Fruit fly (Drosophila melanogaster) whole organism, embryonic: Measurements from ENCODE around the gene Idh3a.

ENCODE experiments used
- Blimp-1 ChIP-seq: fragments of 200-800 bp; sonication (Bioruptor generic); optimal IDR thresholded peaks from 3 replicates; lab custom pipeline; 2018; ENCODE audit warnings: missing biosample characterization, missing genetic modification characterization, mild to moderate bottlenecking, moderate library complexity, missing genetic modification reagents
- CG10147 ChIP-seq: fragments of 200-800 bp; sonication (Bioruptor generic); optimal IDR thresholded peaks from 2 replicates; lab custom pipeline; 2019; ENCODE audit warnings: missing biosample characterization, mild to moderate bottlenecking, missing genetic modification characterization, moderate library complexity
- CG10274 ChIP-seq: fragments of 200-800 bp; sonication (Bioruptor generic); optimal IDR thresholded peaks from 3 replicates; lab custom pipeline; 2017; ENCODE audit warnings: missing biosample characterization, mild to moderate bottlenecking, missing genetic modification characterization
- CG10565 ChIP-seq: fragments of 200-800 bp; sonication (Bioruptor generic); optimal IDR thresholded peaks from 3 replicates; lab custom pipeline; 2016; ENCODE audit warnings: missing biosample characterization, mild to moderate bottlenecking, missing genetic modification characterization
- CG11560 ChIP-seq: fragments of 200-800 bp; sonication (Bioruptor generic); IDR thresholded peaks from 3 replicates; pipeline ENCODE4 v1.3.6; 2022; ENCODE audit warnings: missing biosample characterization, missing genetic modification characterization
- CG14860 ChIP-seq: fragments of 200-800 bp; sonication (Bioruptor generic); IDR thresholded peaks from 3 replicates; pipeline ENCODE4 v1.3.6; 2022; ENCODE audit warnings: missing biosample characterization, missing genetic modification characterization; ENCODE audit not compliant: partially characterized antibody
- CG15479 ChIP-seq: fragments of 200-800 bp; sonication (Bioruptor generic); optimal IDR thresholded peaks from 3 replicates; lab custom pipeline; 2019; ENCODE audit warnings: missing biosample characterization, mild to moderate bottlenecking, missing genetic modification characterization, moderate library complexity
- CG15601 ChIP-seq: fragments of 200-800 bp; sonication (Bioruptor generic); optimal IDR thresholded peaks from 3 replicates; lab custom pipeline; 2019; ENCODE audit warnings: missing biosample characterization, mild to moderate bottlenecking, missing genetic modification characterization, moderate library complexity
- CG18011 ChIP-seq: fragments of 200-800 bp; sonication (Bioruptor generic); optimal IDR thresholded peaks from 2 replicates; lab custom pipeline; 2017; ENCODE audit warnings: missing biosample characterization, missing genetic modification characterization, mild to moderate bottlenecking, moderate library complexity, missing genotype
- CG18599 ChIP-seq: fragments of 200-800 bp; sonication (Bioruptor generic); optimal IDR thresholded peaks from 3 replicates; lab custom pipeline; 2017; ENCODE audit warnings: missing biosample characterization, missing genetic modification characterization, mild to moderate bottlenecking, moderate library complexity, missing genetic modification reagents
- CG2889 ChIP-seq: fragments of 200-800 bp; sonication (Bioruptor generic); IDR thresholded peaks from 3 replicates; pipeline ENCODE4 v1.3.6; 2022; ENCODE audit warnings: missing biosample characterization, missing genetic modification characterization
- CG31224 ChIP-seq: fragments of 200-800 bp; sonication (Bioruptor generic); IDR thresholded peaks from 2 replicates; pipeline ENCODE4 v1.3.6; 2022; ENCODE audit warnings: missing biosample characterization, missing genetic modification characterization
- CG33213 ChIP-seq: fragments of 200-800 bp; sonication (Bioruptor generic); optimal IDR thresholded peaks from 3 replicates; lab custom pipeline; 2016; ENCODE audit warnings: missing biosample characterization, missing genetic modification characterization
- CG4424 ChIP-seq: fragments of 200-800 bp; sonication (Bioruptor generic); optimal IDR thresholded peaks from 3 replicates; lab custom pipeline; 2016; ENCODE audit warnings: missing biosample characterization, missing genetic modification characterization
- CG4730 ChIP-seq: fragments of 200-800 bp; sonication (Bioruptor generic); IDR thresholded peaks from 2 replicates; pipeline ENCODE4 v1.3.6; 2022; ENCODE audit warnings: missing biosample characterization, missing genetic modification characterization
- CG6791 ChIP-seq: fragments of 200-800 bp; sonication (Bioruptor generic); IDR thresholded peaks from 3 replicates; pipeline ENCODE4 v1.3.6; 2022; ENCODE audit warnings: missing biosample characterization, missing genetic modification characterization; ENCODE audit not compliant: partially characterized antibody
- CG7963 ChIP-seq: fragments of 200-800 bp; sonication (Bioruptor generic); IDR thresholded peaks from 3 replicates; pipeline ENCODE4 v1.3.6; 2022; ENCODE audit warnings: missing biosample characterization, missing genetic modification characterization; ENCODE audit not compliant: partially characterized antibody
- CG8359 ChIP-seq: fragments of 200-800 bp; sonication (Bioruptor generic); optimal IDR thresholded peaks from 2 replicates; lab custom pipeline; 2017; ENCODE audit warnings: missing biosample characterization, mild to moderate bottlenecking, missing genetic modification characterization, borderline replicate concordance
- CG8765 ChIP-seq: fragments of 200-800 bp; sonication (Bioruptor generic); IDR thresholded peaks from 2 replicates; pipeline ENCODE4 v1.3.6; 2022; ENCODE audit warnings: missing biosample characterization, missing genetic modification characterization
- CG9797 ChIP-seq: fragments of 200-800 bp; sonication (Bioruptor generic); optimal IDR thresholded peaks from 3 replicates; lab custom pipeline; 2018; ENCODE audit warnings: missing biosample characterization, mild to moderate bottlenecking, missing genetic modification characterization
- CoRest ChIP-seq: fragments of 200-800 bp; sonication (Bioruptor generic); optimal IDR thresholded peaks from 3 replicates; lab custom pipeline; 2018; ENCODE audit warnings: missing biosample characterization, mild to moderate bottlenecking, missing genetic modification characterization, moderate library complexity
- CrebB ChIP-seq: fragments of 200-800 bp; sonication (Bioruptor generic); optimal IDR thresholded peaks from 3 replicates; lab custom pipeline; 2018; ENCODE audit warnings: missing biosample characterization, mild to moderate bottlenecking, missing genetic modification characterization
- D19B ChIP-seq: fragments of 200-800 bp; sonication (Bioruptor generic); optimal IDR thresholded peaks from 2 replicates; lab custom pipeline; 2017; ENCODE audit warnings: missing biosample characterization, mild to moderate bottlenecking, missing genetic modification characterization
- Dip3 ChIP-seq: fragments of 200-800 bp; sonication (Bioruptor generic); optimal IDR thresholded peaks from 3 replicates; lab custom pipeline; 2016; ENCODE audit warnings: missing biosample characterization, missing genetic modification characterization
- Dll ChIP-seq: fragments of 200-800 bp; sonication (Bioruptor generic); IDR thresholded peaks from 4 replicates; pipeline ENCODE4 v1.3.6; 2022; ENCODE audit warnings: missing biosample characterization, missing genetic modification characterization; ENCODE audit not compliant: partially characterized antibody
- Dref ChIP-seq: fragments of 200-800 bp; sonication (Bioruptor generic); IDR thresholded peaks from 2 replicates; pipeline ENCODE4 v1.3.6; 2022; ENCODE audit warnings: missing biosample characterization, missing genetic modification characterization
- HLH4C ChIP-seq: fragments of 200-800 bp; sonication (Bioruptor generic); IDR thresholded peaks from 3 replicates; pipeline ENCODE4 v1.3.6; 2022; ENCODE audit warnings: missing biosample characterization, missing genetic modification characterization; ENCODE audit not compliant: partially characterized antibody
- Hey ChIP-seq: fragments of 200-800 bp; sonication (Bioruptor generic); optimal IDR thresholded peaks from 3 replicates; lab custom pipeline; 2018; ENCODE audit warnings: missing biosample characterization, mild to moderate bottlenecking, missing genetic modification characterization
- MTF-1 ChIP-seq: fragments of 200-800 bp; sonication (Bioruptor generic); optimal IDR thresholded peaks from 2 replicates; lab custom pipeline; 2018; ENCODE audit warnings: missing biosample characterization, mild to moderate bottlenecking, missing genetic modification characterization, borderline replicate concordance
- Nf-YB ChIP-seq: fragments of 200-800 bp; sonication (Bioruptor generic); optimal IDR thresholded peaks from 3 replicates; lab custom pipeline; 2019; ENCODE audit warnings: missing biosample characterization, mild to moderate bottlenecking, missing genetic modification characterization, moderate library complexity
- Sox102F ChIP-seq: fragments of 200-800 bp; sonication (Bioruptor generic); optimal IDR thresholded peaks from 2 replicates; lab custom pipeline; 2018; ENCODE audit warnings: missing biosample characterization, mild to moderate bottlenecking, missing genetic modification characterization, moderate library complexity
- Spps ChIP-seq: fragments of 200-800 bp; sonication (Bioruptor generic); optimal IDR thresholded peaks from 2 replicates; lab custom pipeline; 2018; ENCODE audit warnings: missing biosample characterization, mild to moderate bottlenecking, missing genetic modification characterization
- br ChIP-seq: fragments of >200 bp; optimal IDR thresholded peaks from 2 replicates; lab custom pipeline; 2017
- dmrt11E ChIP-seq: fragments of 200-800 bp; sonication (Bioruptor generic); optimal IDR thresholded peaks from 3 replicates; lab custom pipeline; 2018; ENCODE audit warnings: missing biosample characterization, mild to moderate bottlenecking, missing genetic modification characterization, moderate library complexity
- dpn ChIP-seq, 2 experiments: fragments of 200-800 bp; sonication (Bioruptor generic); optimal IDR thresholded peaks; 3 replicates each; lab custom pipeline; 2016; ENCODE audit warnings: missing biosample characterization in 2 of 2, missing genetic modification characterization in 2 of 2
- fd64A ChIP-seq: fragments of 200-800 bp; sonication (Bioruptor generic); optimal IDR thresholded peaks from 3 replicates; lab custom pipeline; 2018; ENCODE audit warnings: missing biosample characterization, mild to moderate bottlenecking, missing genetic modification characterization
- hbn ChIP-seq: fragments of 200-800 bp; sonication (Bioruptor generic); IDR thresholded peaks from 2 replicates; pipeline ENCODE4 v1.3.6; 2022; ENCODE audit warnings: missing biosample characterization, missing genetic modification characterization; ENCODE audit not compliant: partially characterized antibody
- lola ChIP-seq, 3 experiments: fragments of >200 bp in 2 of 3; fragments of 200-800 bp in 1 of 3; sonication (Bioruptor generic) in 1 of 3; optimal IDR thresholded peaks; 2 replicates each; lab custom pipeline; 2017 to 2019; ENCODE audit warnings: missing biosample characterization in 3 of 3, missing genetic modification characterization in 3 of 3, mild to moderate bottlenecking in 1 of 3, moderate library complexity in 1 of 3
- luna ChIP-seq: fragments of 200-800 bp; sonication (Bioruptor generic); optimal IDR thresholded peaks from 2 replicates; lab custom pipeline; 2016; ENCODE audit warnings: missing biosample characterization, missing genetic modification characterization
- maf-S ChIP-seq: fragments of 200-800 bp; sonication (Bioruptor generic); optimal IDR thresholded peaks from 2 replicates; lab custom pipeline; 2016; ENCODE audit warnings: missing biosample characterization, missing genetic modification characterization
- pum ChIP-seq: fragments of 200-800 bp; sonication (Bioruptor generic); optimal IDR thresholded peaks from 2 replicates; lab custom pipeline; 2016; ENCODE audit warnings: missing biosample characterization, missing genetic modification characterization
- row ChIP-seq: fragments of 200-800 bp; sonication (Bioruptor generic); IDR thresholded peaks from 3 replicates; pipeline ENCODE4 v1.3.6; 2022; ENCODE audit warnings: missing biosample characterization, missing genetic modification characterization
- slbo ChIP-seq: fragments of 200-800 bp; sonication (Bioruptor generic); IDR thresholded peaks from 2 replicates; pipeline ENCODE4 v1.3.6; 2022; ENCODE audit warnings: missing biosample characterization, missing genetic modification characterization
- sqz ChIP-seq: fragments of 200-800 bp; sonication (Bioruptor generic); optimal IDR thresholded peaks from 3 replicates; lab custom pipeline; 2018; ENCODE audit warnings: missing biosample characterization, mild to moderate bottlenecking, missing genetic modification characterization
- vnd ChIP-seq: fragments of 200-800 bp; sonication (Bioruptor generic); IDR thresholded peaks from 3 replicates; pipeline ENCODE4 v1.3.6; 2022; ENCODE audit warnings: missing biosample characterization, missing genetic modification characterization; ENCODE audit not compliant: partially characterized antibody
- vvl ChIP-seq: fragments of 200-800 bp; sonication (Bioruptor generic); IDR thresholded peaks from 2 replicates; pipeline ENCODE4 v1.3.6; 2022; ENCODE audit warnings: missing biosample characterization, missing genetic modification characterization

The Idh3a gene

DNA sequence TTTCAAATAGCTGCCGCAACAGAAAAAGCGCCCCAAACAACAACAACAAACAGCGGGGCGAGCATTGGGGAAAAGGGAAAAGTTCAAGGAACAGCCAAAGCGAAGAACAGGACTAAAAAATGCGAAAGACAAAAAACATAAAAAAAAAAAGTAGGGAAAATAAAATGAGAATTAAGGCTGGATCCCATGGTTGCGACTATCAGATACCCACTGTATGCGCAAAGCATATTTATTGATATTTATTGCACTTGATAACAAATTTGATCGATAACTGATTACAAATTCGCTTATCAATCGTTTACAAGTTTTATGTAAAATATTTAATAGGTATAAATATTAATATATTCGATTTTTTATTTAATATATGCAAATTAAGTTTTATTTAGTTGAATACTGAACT, 28.0 kb upstream of the Idh3a start (continued):
- no peak for TF ChIP-seq sqz (GFP tag; lab: Kevin White, UChicago)
- TF ChIP-seq pum (GFP tag; lab: Kevin White, UChicago), result no peak
- TF ChIP-seq CG7963 (GFP tag; lab: Robert Waterston, UW), result peak; percentile 40; the same call in 1 of the 3 replicates
- no peak for TF ChIP-seq MTF-1 (GFP tag; lab: Kevin White, UChicago)
- no peak for TF ChIP-seq Spps (tag; lab: Kevin White, UChicago)
- no peak for TF ChIP-seq vvl (GFP tag; lab: Robert Waterston, UW)
- no peak for TF ChIP-seq CG18011
- TF ChIP-seq Dll, result no peak
- no peak for TF ChIP-seq vnd (GFP tag; lab: Robert Waterston, UW)
- TF ChIP-seq CG8359 (GFP tag; lab: Kevin White, UChicago), result no peak
- no peak for TF ChIP-seq br (lab: Kevin White, UChicago)
- TF ChIP-seq Blimp-1, result no peak
- TF ChIP-seq maf-S (GFP tag; lab: Kevin White, UChicago), result no peak
- peak; percentile 24 for TF ChIP-seq D19B (GFP tag; lab: Kevin White, UChicago)
- peak; percentile 16 for TF ChIP-seq CoRest (tag; lab: Kevin White, UChicago)
- no peak for TF ChIP-seq CG8765 (GFP tag; lab: Robert Waterston, UW)
- peak; percentile 44; the same call in 2 of the 3 replicates for TF ChIP-seq CG14860 (GFP tag; lab: Robert Waterston, UW)
- TF ChIP-seq CG31224 (GFP tag; lab: Robert Waterston, UW), result no peak
- no peak for TF ChIP-seq CG2889 (GFP tag; lab: Robert Waterston, UW)
- no peak for TF ChIP-seq hbn (GFP tag; lab: Robert Waterston, UW)
- TF ChIP-seq HLH4C (GFP tag; lab: Robert Waterston, UW), result peak; percentile 54; the same call in 2 of the 3 replicates
- TF ChIP-seq Nf-YB (GFP tag; lab: Kevin White, UChicago), result no peak
- TF ChIP-seq CG4730, result no peak
- TF ChIP-seq slbo, result no peak
- TF ChIP-seq CG18599 (GFP tag; lab: Kevin White, UChicago), result no peak
- TF ChIP-seq CG15479 (GFP tag; lab: Kevin White, UChicago), result no peak
- TF ChIP-seq CG15601 (tag; lab: Kevin White, UChicago), result no peak
- no peak for TF ChIP-seq Hey
- peak; percentile 9 for TF ChIP-seq Sox102F (GFP tag; lab: Kevin White, UChicago)
- no peak for TF ChIP-seq luna (GFP tag; lab: Kevin White, UChicago)
- TF ChIP-seq dpn (GFP tag; optimal IDR thresholded peaks at IDR 0.05; lab: Kevin White, UChicago), result no peak
- TF ChIP-seq CG10274 (GFP tag; lab: Kevin White, UChicago), result no peak
- TF ChIP-seq CG11560, result no peak
- TF ChIP-seq Dip3 (GFP tag; lab: Kevin White, UChicago), result no peak
- peak; percentile 36 for TF ChIP-seq dmrt11E (tag; lab: Kevin White, UChicago)
- TF ChIP-seq CG9797 (GFP tag; lab: Kevin White, UChicago), result no peak
- no peak for TF ChIP-seq fd64A (GFP tag; lab: Kevin White, UChicago)
- TF ChIP-seq CG33213 (GFP tag; lab: Kevin White, UChicago), result no peak
- no peak for TF ChIP-seq CG4424 (GFP tag; lab: Kevin White, UChicago)
- TF ChIP-seq row (GFP tag; lab: Robert Waterston, UW), result peak; percentile 49; the same call in 2 of the 3 replicates
- no peak for TF ChIP-seq Dref
- no peak for TF ChIP-seq CrebB (tag; lab: Kevin White, UChicago)
- peak in 1 of 3 experiments; percentile 27 for TF ChIP-seq lola (GFP tag; optimal IDR thresholded peaks at IDR 0.05; lab: Kevin White, UChicago)
- TF ChIP-seq CG10565 (GFP tag; lab: Kevin White, UChicago), result no peak
- no peak for TF ChIP-seq CG6791 (GFP tag; lab: Robert Waterston, UW)
- no peak for TF ChIP-seq CG10147 (GFP tag; lab: Kevin White, UChicago)
